Fruit fly (Drosophila melanogaster) whole organism, prepupa: ENCODE data around the gene msps.
A peak's percentile ranks its signal among the peaks of the same experiment; 100 is the strongest.

ENCODE experiments used
- Blimp-1 ChIP-seq: fragments of 200-800 bp; sonication (Bioruptor generic); optimal IDR thresholded peaks from 3 replicates; lab custom pipeline; 2017; ENCODE audit warnings: missing biosample characterization, missing genetic modification characterization, mild to moderate bottlenecking, moderate library complexity, missing genetic modification reagents
- CG10631 ChIP-seq: fragments of 200-800 bp; sonication (Bioruptor generic); optimal IDR thresholded peaks from 2 replicates; lab custom pipeline; 2016; ENCODE audit warnings: missing biosample characterization, missing genetic modification characterization
- CG11294 ChIP-seq: fragments of 200-800 bp; sonication (Bioruptor generic); IDR thresholded peaks from 2 replicates; pipeline ENCODE4 v1.3.6; 2022; ENCODE audit warnings: missing biosample characterization, missing genetic modification characterization
- CG11902 ChIP-seq: fragments of 200-800 bp; sonication (Bioruptor generic); optimal IDR thresholded peaks from 3 replicates; lab custom pipeline; 2016; ENCODE audit warnings: missing biosample characterization, missing genetic modification characterization
- CG15336 ChIP-seq: fragments of 200-800 bp; sonication (Bioruptor generic); IDR thresholded peaks from 2 replicates; pipeline ENCODE4 v1.3.6; 2022; ENCODE audit warnings: missing biosample characterization, missing genetic modification characterization
- CG1621 ChIP-seq: fragments of 200-800 bp; sonication (Bioruptor generic); optimal IDR thresholded peaks from 3 replicates; lab custom pipeline; 2018; ENCODE audit warnings: missing biosample characterization, mild to moderate bottlenecking, missing genetic modification characterization
- CG3032 ChIP-seq: fragments of 200-800 bp; optimal IDR thresholded peaks from 2 replicates; lab custom pipeline; 2019; ENCODE audit warnings: missing biosample characterization, mild to moderate bottlenecking, missing genetic modification characterization, moderate library complexity
- CG31627 ChIP-seq: fragments of 200-800 bp; sonication (Bioruptor generic); optimal IDR thresholded peaks from 3 replicates; lab custom pipeline; 2016; ENCODE audit warnings: missing biosample characterization, missing genetic modification characterization
- CG32006 ChIP-seq: fragments of 200-800 bp; sonication (Bioruptor generic); optimal IDR thresholded peaks from 3 replicates; lab custom pipeline; 2017; ENCODE audit warnings: missing biosample characterization, mild to moderate bottlenecking, missing genetic modification characterization
- CG34406 ChIP-seq: fragments of 200-800 bp; sonication (Bioruptor generic); optimal IDR thresholded peaks from 3 replicates; lab custom pipeline; 2016; ENCODE audit warnings: missing biosample characterization, missing genetic modification characterization
- CG3919 ChIP-seq: fragments of 200-800 bp; sonication (Bioruptor generic); optimal IDR thresholded peaks from 3 replicates; lab custom pipeline; 2016; ENCODE audit warnings: missing biosample characterization, missing genetic modification characterization
- CG4318 ChIP-seq: fragments of 200-800 bp; sonication (Bioruptor generic); optimal IDR thresholded peaks from 3 replicates; lab custom pipeline; 2017; ENCODE audit warnings: missing biosample characterization, mild to moderate bottlenecking, missing genetic modification characterization
- CG6276 ChIP-seq: fragments of 200-800 bp; sonication (Bioruptor generic); optimal IDR thresholded peaks from 2 replicates; lab custom pipeline; 2017; ENCODE audit warnings: missing biosample characterization, mild to moderate bottlenecking, missing genetic modification characterization
- CG6792 ChIP-seq: fragments of 200-800 bp; sonication (Bioruptor generic); optimal IDR thresholded peaks from 3 replicates; lab custom pipeline; 2016; ENCODE audit warnings: missing biosample characterization, missing genetic modification characterization
- CG6808 ChIP-seq: fragments of 200-800 bp; sonication (Bioruptor generic); optimal IDR thresholded peaks from 3 replicates; lab custom pipeline; 2017; ENCODE audit warnings: missing biosample characterization, missing genetic modification characterization, mild to moderate bottlenecking, moderate library complexity, missing genetic modification reagents
- CG8119 ChIP-seq: fragments of 200-800 bp; sonication (Bioruptor generic); IDR thresholded peaks from 3 replicates; pipeline ENCODE4 v1.3.6; 2022; ENCODE audit warnings: missing biosample characterization, missing genetic modification characterization
- CG8319 ChIP-seq: fragments of 200-800 bp; sonication (Bioruptor generic); optimal IDR thresholded peaks from 3 replicates; lab custom pipeline; 2016; ENCODE audit warnings: missing biosample characterization, missing genetic modification characterization
- CG8632 ChIP-seq: fragments of 200-800 bp; sonication (Bioruptor generic); optimal IDR thresholded peaks from 3 replicates; lab custom pipeline; 2016; ENCODE audit warnings: missing biosample characterization, missing genetic modification characterization
- CG9139 ChIP-seq: fragments of 200-800 bp; sonication (Bioruptor generic); optimal IDR thresholded peaks from 3 replicates; lab custom pipeline; 2017; ENCODE audit warnings: missing biosample characterization, mild to moderate bottlenecking, missing genetic modification characterization
- Eip75B ChIP-seq: fragments of 200-800 bp; sonication (Bioruptor generic); optimal IDR thresholded peaks from 3 replicates; lab custom pipeline; 2016; ENCODE audit warnings: missing biosample characterization, missing genetic modification characterization
- Eip78C ChIP-seq: fragments of 200-800 bp; sonication (Bioruptor generic); peaks from one replicate; lab custom pipeline; 2016; ENCODE audit warnings: missing biosample characterization, missing genetic modification characterization
- Eip93F ChIP-seq: fragments of 200-800 bp; sonication (Bioruptor generic); optimal IDR thresholded peaks from 2 replicates; lab custom pipeline; 2016; ENCODE audit warnings: missing biosample characterization, mild to moderate bottlenecking, missing genetic modification characterization
- Ets21C ChIP-seq: fragments of 200-800 bp; sonication (Bioruptor generic); optimal IDR thresholded peaks from 3 replicates; lab custom pipeline; 2016; ENCODE audit warnings: missing biosample characterization, missing genetic modification characterization
- Ets96B ChIP-seq: fragments of 200-800 bp; optimal IDR thresholded peaks from 2 replicates; lab custom pipeline; 2019; ENCODE audit warnings: missing biosample characterization, mild to moderate bottlenecking, missing genetic modification characterization, moderate library complexity
- Gug ChIP-seq: fragments of 200-800 bp; sonication (Bioruptor generic); IDR thresholded peaks from 2 replicates; pipeline ENCODE4 v1.3.6; 2022; ENCODE audit warnings: missing biosample characterization, missing genetic modification characterization
- Hr39 ChIP-seq: fragments of 200-800 bp; sonication (Bioruptor generic); optimal IDR thresholded peaks from 2 replicates; lab custom pipeline; 2016; ENCODE audit warnings: missing biosample characterization, missing genetic modification characterization
- Lpt ChIP-seq: fragments of 200-800 bp; sonication (Bioruptor generic); optimal IDR thresholded peaks from 3 replicates; lab custom pipeline; 2016; ENCODE audit warnings: missing biosample characterization, missing genetic modification characterization
- Met ChIP-seq: fragments of 200-800 bp; sonication (Bioruptor generic); optimal IDR thresholded peaks from 3 replicates; lab custom pipeline; 2016; ENCODE audit warnings: missing biosample characterization, missing genetic modification characterization
- OdsH ChIP-seq: fragments of 200-800 bp; sonication (Bioruptor generic); optimal IDR thresholded peaks from 3 replicates; lab custom pipeline; 2016; ENCODE audit warnings: missing biosample characterization, missing genetic modification characterization
- Smox ChIP-seq: fragments of 200-800 bp; sonication (Bioruptor generic); optimal IDR thresholded peaks from 3 replicates; lab custom pipeline; 2016; ENCODE audit warnings: missing biosample characterization, missing genetic modification characterization
- Sox102F ChIP-seq: fragments of 200-800 bp; sonication (Bioruptor generic); optimal IDR thresholded peaks from 2 replicates; lab custom pipeline; 2016; ENCODE audit warnings: missing biosample characterization, mild to moderate bottlenecking, missing genetic modification characterization
- Sox14 ChIP-seq: fragments of 200-800 bp; sonication (Bioruptor generic); optimal IDR thresholded peaks from 3 replicates; lab custom pipeline; 2016; ENCODE audit warnings: missing biosample characterization, missing genetic modification characterization
- Sox15 ChIP-seq: fragments of 200-800 bp; sonication (Bioruptor generic); optimal IDR thresholded peaks from 3 replicates; lab custom pipeline; 2016; ENCODE audit warnings: missing biosample characterization, missing genetic modification characterization
- achi ChIP-seq: fragments of 200-800 bp; sonication (Bioruptor generic); optimal IDR thresholded peaks from 3 replicates; lab custom pipeline; 2016; ENCODE audit warnings: missing biosample characterization, missing genetic modification characterization
- acj6 ChIP-seq: fragments of 200-800 bp; sonication (Bioruptor generic); optimal IDR thresholded peaks from 3 replicates; lab custom pipeline; 2016; ENCODE audit warnings: missing biosample characterization, missing genetic modification characterization
- cyc ChIP-seq: fragments of 200-800 bp; sonication (Bioruptor generic); optimal IDR thresholded peaks from 3 replicates; lab custom pipeline; 2016; ENCODE audit warnings: missing biosample characterization, missing genetic modification characterization
- dac ChIP-seq: fragments of 200-800 bp; sonication (Bioruptor generic); optimal IDR thresholded peaks from 2 replicates; lab custom pipeline; 2017; ENCODE audit warnings: missing biosample characterization, mild to moderate bottlenecking, missing genetic modification characterization
- dsx ChIP-seq: fragments of 200-800 bp; optimal IDR thresholded peaks from 3 replicates; lab custom pipeline; 2019; ENCODE audit warnings: missing biosample characterization, mild to moderate bottlenecking, missing genetic modification characterization, moderate library complexity; ENCODE audit not compliant: poor library complexity, severe bottlenecking
- eg ChIP-seq: fragments of 200-800 bp; sonication (Bioruptor generic); IDR thresholded peaks from 3 replicates; pipeline ENCODE4 v1.3.6; 2022; ENCODE audit warnings: missing biosample characterization, missing genetic modification characterization
- esn ChIP-seq: fragments of 200-800 bp; sonication (Bioruptor generic); optimal IDR thresholded peaks from 2 replicates; lab custom pipeline; 2016; ENCODE audit warnings: missing biosample characterization, mild to moderate bottlenecking, missing genetic modification characterization, moderate library complexity
- fd59A ChIP-seq: fragments of 200-800 bp; sonication (Bioruptor generic); optimal IDR thresholded peaks from 2 replicates; lab custom pipeline; 2017; ENCODE audit warnings: missing biosample characterization, mild to moderate bottlenecking, missing genetic modification characterization, missing genetic modification reagents
- fd85E ChIP-seq: fragments of 200-800 bp; sonication (Bioruptor generic); optimal IDR thresholded peaks from 3 replicates; lab custom pipeline; 2016; ENCODE audit warnings: missing biosample characterization, missing genetic modification characterization
- fkh ChIP-seq: fragments of 200-800 bp; sonication (Bioruptor generic); optimal IDR thresholded peaks from 3 replicates; lab custom pipeline; 2017; ENCODE audit warnings: missing biosample characterization, mild to moderate bottlenecking, missing genetic modification characterization, moderate library complexity
- net ChIP-seq: fragments of 200-800 bp; sonication (Bioruptor generic); optimal IDR thresholded peaks from 3 replicates; lab custom pipeline; 2016; ENCODE audit warnings: missing biosample characterization, missing genetic modification characterization
- pdm3 ChIP-seq: fragments of 200-800 bp; sonication (Bioruptor generic); optimal IDR thresholded peaks from 3 replicates; lab custom pipeline; 2016; ENCODE audit warnings: missing biosample characterization, missing genetic modification characterization
- salr ChIP-seq, 2 experiments: fragments of 200-800 bp; sonication (Bioruptor generic); optimal IDR thresholded peaks; 3 replicates each; lab custom pipeline; 2016 to 2018; ENCODE audit warnings: missing biosample characterization in 2 of 2, missing genetic modification characterization in 2 of 2, mild to moderate bottlenecking in 1 of 2
- spab ChIP-seq: fragments of 200-800 bp; sonication (Bioruptor generic); optimal IDR thresholded peaks from 2 replicates; lab custom pipeline; 2017; ENCODE audit warnings: missing biosample characterization, mild to moderate bottlenecking, missing genetic modification characterization, missing genetic modification reagents
- ss ChIP-seq, 2 experiments: fragments of 200-800 bp; sonication (Bioruptor generic); optimal IDR thresholded peaks; 2 replicates in 1 of 2; 3 replicates in 1 of 2; lab custom pipeline; 2017 to 2018; ENCODE audit warnings: mild to moderate bottlenecking in 2 of 2, missing biosample characterization in 2 of 2, missing genetic modification characterization in 2 of 2, moderate library complexity in 1 of 2
- svp ChIP-seq: fragments of 200-800 bp; sonication (Bioruptor generic); peaks from one replicate; lab custom pipeline; 2016; ENCODE audit warnings: missing biosample characterization, missing genetic modification characterization
- topi ChIP-seq: fragments of 200-800 bp; sonication (Bioruptor generic); optimal IDR thresholded peaks from 3 replicates; lab custom pipeline; 2016; ENCODE audit warnings: missing biosample characterization, missing genetic modification characterization
- vri ChIP-seq: fragments of 200-800 bp; sonication (Bioruptor generic); optimal IDR thresholded peaks from 3 replicates; lab custom pipeline; 2016; ENCODE audit warnings: missing biosample characterization, mild to moderate bottlenecking, missing genetic modification characterization

The msps gene

DNA sequence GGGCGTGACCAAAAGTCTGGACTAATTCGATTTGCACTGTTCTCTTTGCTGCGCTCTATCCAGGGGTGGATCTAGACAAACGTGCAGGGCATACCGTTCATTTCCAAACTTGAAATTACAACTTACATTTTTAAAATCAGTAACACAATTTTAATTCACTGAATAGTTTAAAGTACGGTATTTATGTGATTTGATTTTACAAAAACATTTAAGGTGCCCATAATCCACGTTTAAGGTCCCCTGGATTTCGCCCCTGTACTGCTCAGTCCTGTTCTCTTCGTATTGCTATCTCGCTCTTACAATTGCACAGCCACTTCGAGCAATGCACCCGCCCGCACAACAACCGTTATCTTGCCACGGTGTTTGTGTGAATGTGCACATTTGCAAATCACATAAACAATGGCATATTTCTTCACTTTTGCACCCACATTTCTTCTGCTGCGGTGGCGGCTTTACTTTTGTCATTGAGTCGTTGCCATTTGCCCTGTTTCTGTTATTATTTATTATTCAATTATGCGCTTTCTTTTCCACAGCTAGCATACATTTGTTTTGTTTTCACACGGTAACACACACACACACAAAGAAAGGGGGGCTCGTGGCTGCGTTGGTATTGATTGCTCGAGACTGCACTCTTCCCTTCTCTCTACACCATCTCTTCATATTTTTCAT is 47.2 kb downstream of the msps start:
- peak; percentile 100 for TF ChIP-seq CG11902 (GFP tag; lab: Kevin White, UChicago)
- peak; percentile 99 for TF ChIP-seq Sox14
- peak; percentile 96 for TF ChIP-seq CG4318 (GFP tag; lab: Kevin White, UChicago)
- TF ChIP-seq Sox15 = peak; percentile 98
- TF ChIP-seq CG34406 (GFP tag; lab: Kevin White, UChicago) = peak; percentile 98
- peak; percentile 97 to 98 for TF ChIP-seq ss (GFP tag; optimal IDR thresholded peaks at IDR 0.05; lab: Kevin White, UChicago)
- TF ChIP-seq dsx (GFP tag; lab: Kevin White, UChicago) = peak; percentile 97
- peak; percentile 99 for TF ChIP-seq esn (GFP tag; lab: Kevin White, UChicago)
- peak; percentile 97 for TF ChIP-seq CG9139 (GFP tag; lab: Kevin White, UChicago)
- TF ChIP-seq net (GFP tag; lab: Kevin White, UChicago) = peak; percentile 99
- peak; percentile 94 for TF ChIP-seq Eip93F (GFP tag; lab: Kevin White, UChicago)
- TF ChIP-seq Blimp-1 (GFP tag; lab: Kevin White, UChicago) = peak; percentile 95
- TF ChIP-seq svp = peak; percentile 100
- peak; percentile 99 for TF ChIP-seq CG3032 (tag; lab: Kevin White, UChicago)
- TF ChIP-seq spab = peak; percentile 98
- TF ChIP-seq CG11294 (GFP tag; lab: Robert Waterston, UW) = peak; percentile 97
- TF ChIP-seq CG8319 = peak; percentile 99
- TF ChIP-seq topi = peak; percentile 99
- TF ChIP-seq CG8632 (GFP tag; lab: Kevin White, UChicago) = peak; percentile 98
- TF ChIP-seq pdm3 (GFP tag; lab: Kevin White, UChicago) = peak; percentile 99
- peak; percentile 97 for TF ChIP-seq CG8119 (GFP tag; lab: Robert Waterston, UW)
- peak; percentile 93 for TF ChIP-seq dac (GFP tag; lab: Kevin White, UChicago)
- TF ChIP-seq Eip75B (GFP tag; lab: Kevin White, UChicago) = peak; percentile 99
- peak; percentile 99 for TF ChIP-seq Hr39 (GFP tag; lab: Kevin White, UChicago)
- TF ChIP-seq acj6 (GFP tag; lab: Kevin White, UChicago) = peak; percentile 99
- peak; percentile 100 for TF ChIP-seq Eip78C
- peak; percentile 98 for TF ChIP-seq eg (GFP tag; lab: Robert Waterston, UW)
- peak; percentile 99 for TF ChIP-seq fd59A (GFP tag; lab: Kevin White, UChicago)
- TF ChIP-seq Sox102F (GFP tag; lab: Kevin White, UChicago) = peak; percentile 99
- peak; percentile 99 for TF ChIP-seq cyc
- TF ChIP-seq CG31627 = peak; percentile 99
- TF ChIP-seq Gug (GFP tag; lab: Robert Waterston, UW) = peak; percentile 97
- TF ChIP-seq salr (GFP tag; optimal IDR thresholded peaks at IDR 0.05; lab: Kevin White, UChicago) = peak; percentile 96 to 98
- TF ChIP-seq Ets96B (tag; lab: Kevin White, UChicago) = peak; percentile 99
- peak; percentile 99 for TF ChIP-seq OdsH (GFP tag; lab: Kevin White, UChicago)
- peak; percentile 99 for TF ChIP-seq CG3919 (GFP tag; lab: Kevin White, UChicago)
- TF ChIP-seq Met (GFP tag; lab: Kevin White, UChicago) = peak; percentile 99
- peak; percentile 98 for TF ChIP-seq CG6276 (GFP tag; lab: Kevin White, UChicago)
- TF ChIP-seq achi (GFP tag; lab: Kevin White, UChicago) = peak; percentile 98
- TF ChIP-seq Ets21C = peak; percentile 99
- peak; percentile 98 for TF ChIP-seq CG15336 (GFP tag; lab: Robert Waterston, UW)
- peak; percentile 97 for TF ChIP-seq CG6808 (GFP tag; lab: Kevin White, UChicago)
- TF ChIP-seq vri (GFP tag; lab: Kevin White, UChicago) = peak; percentile 97
- TF ChIP-seq fkh = no peak
- peak; percentile 99 for TF ChIP-seq CG10631 (GFP tag; lab: Kevin White, UChicago)
- TF ChIP-seq Lpt (GFP tag; lab: Kevin White, UChicago) = peak; percentile 98
- peak; percentile 99 for TF ChIP-seq Smox (GFP tag; lab: Kevin White, UChicago)
- TF ChIP-seq CG6792 (GFP tag; lab: Kevin White, UChicago) = peak; percentile 99
- TF ChIP-seq fd85E (GFP tag; lab: Kevin White, UChicago) = peak; percentile 96
- peak; percentile 98 for TF ChIP-seq CG1621 (tag; lab: Kevin White, UChicago)
- TF ChIP-seq CG32006 (GFP tag; lab: Kevin White, UChicago) = peak; percentile 98
